Fruit fly (Drosophila melanogaster): ENCODE data around the gene Ugt35B1.

Ugt35B1 gene

DNA sequence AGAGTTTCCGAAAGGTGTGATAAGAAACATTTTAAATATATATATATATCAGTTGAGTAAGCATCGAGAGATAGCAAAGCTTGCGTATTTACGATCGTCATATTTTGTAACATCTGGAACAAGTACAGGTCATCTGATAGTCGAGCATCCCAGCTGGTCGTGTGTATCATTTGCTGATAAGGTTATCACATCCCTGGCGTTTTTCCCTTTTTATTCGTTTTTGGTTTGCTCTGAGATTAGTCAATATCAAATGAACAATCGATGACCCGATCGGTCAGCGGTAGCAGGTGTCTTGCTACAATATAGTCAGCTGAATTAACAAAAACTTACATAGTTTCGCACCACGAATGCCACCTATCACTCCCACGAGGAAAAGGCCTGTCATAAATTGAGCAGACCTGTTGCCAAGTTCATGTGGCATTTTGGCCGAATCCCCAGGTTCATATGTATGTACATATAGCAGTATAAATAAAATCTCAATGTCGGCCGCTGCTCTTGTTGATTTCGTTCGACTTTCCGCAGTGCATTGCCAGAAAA lies 30.9 kb upstream of the Ugt35B1 start (continued):
- TF ChIP-seq CG6654 (GFP tag; optimal IDR thresholded peaks at IDR 0.05): peak; percentile 7
- TF ChIP-seq CG6854 (GFP tag; optimal IDR thresholded peaks at IDR 0.05): peak; percentile 26
- peak; percentile 26 for TF ChIP-seq HmgZ (tag; optimal IDR thresholded peaks at IDR 0.05)
- TF ChIP-seq dm (GFP tag; optimal IDR thresholded peaks at IDR 0.05): no peak
- TF ChIP-seq Awh (GFP tag; IDR thresholded peaks at IDR 0.05): no peak
- TF ChIP-seq CG31441 (GFP tag; IDR thresholded peaks at IDR 0.05): no peak; the same call in 1 of the 2 replicates
- TF ChIP-seq mld (GFP tag; IDR thresholded peaks at IDR 0.05; ENCODE audit: partially characterized antibody): no peak
- no peak for TF ChIP-seq disco-r (GFP tag; optimal IDR thresholded peaks at IDR 0.05)
- TF ChIP-seq Drgx (GFP tag; IDR thresholded peaks at IDR 0.05): peak; percentile 47
- TF ChIP-seq odd (GFP tag; optimal IDR thresholded peaks at IDR 0.05): peak; percentile 43
- TF ChIP-seq fru (optimal IDR thresholded peaks at IDR 0.05): no peak
- TF ChIP-seq dmrt11E (tag; optimal IDR thresholded peaks at IDR 0.05): no peak
- no peak for TF ChIP-seq repo (GFP tag; optimal IDR thresholded peaks at IDR 0.05)
- TF ChIP-seq Ptx1 (GFP tag; IDR thresholded peaks at IDR 0.05): peak; percentile 66
- TF ChIP-seq sna (GFP tag; IDR thresholded peaks at IDR 0.05; ENCODE audit: partially characterized antibody): no peak
- peak; percentile 58 for TF ChIP-seq bcd (GFP tag; optimal IDR thresholded peaks at IDR 0.05)
- peak; percentile 39; the same call in 1 of the 2 replicates for TF ChIP-seq CG17328 (GFP tag; IDR thresholded peaks at IDR 0.05)
- no peak for TF ChIP-seq Lim3 (GFP tag; IDR thresholded peaks at IDR 0.05)
- peak; percentile 9 for TF ChIP-seq CG1602 (GFP tag; optimal IDR thresholded peaks at IDR 0.05)
- TF ChIP-seq CG14050 (GFP tag; IDR thresholded peaks at IDR 0.05): peak; percentile 29; the same call in 2 of the 3 replicates
- no peak for TF ChIP-seq Doc3 (GFP tag; IDR thresholded peaks at IDR 0.05; ENCODE audit: partially characterized antibody)
- no peak for TF ChIP-seq Mrtf (GFP tag; IDR thresholded peaks at IDR 0.05)
- peak; percentile 53 for TF ChIP-seq phol (tag; optimal IDR thresholded peaks at IDR 0.05)
- TF ChIP-seq danr (GFP tag; IDR thresholded peaks at IDR 0.05): no peak
- TF ChIP-seq Fer2 (tag; optimal IDR thresholded peaks at IDR 0.05): no peak
- TF ChIP-seq CG30403 (GFP tag; optimal IDR thresholded peaks at IDR 0.05): peak; percentile 59
- no peak for TF ChIP-seq eve (GFP tag; optimal IDR thresholded peaks at IDR 0.05)
- no peak for TF ChIP-seq Antp (GFP tag; optimal IDR thresholded peaks at IDR 0.05)
- TF ChIP-seq al (GFP tag; IDR thresholded peaks at IDR 0.05): peak; percentile 64; the same call in 1 of the 2 replicates
- TF ChIP-seq Fer3 (tag; optimal IDR thresholded peaks at IDR 0.05): peak; percentile 63
- no peak for TF ChIP-seq klu (GFP tag; IDR thresholded peaks at IDR 0.05)
- no peak for TF ChIP-seq ato (GFP tag; IDR thresholded peaks at IDR 0.05; ENCODE audit: partially characterized antibody)
- TF ChIP-seq Xbp1 (GFP tag; optimal IDR thresholded peaks at IDR 0.05): peak; percentile 63
- TF ChIP-seq Atf3 (GFP tag; optimal IDR thresholded peaks at IDR 0.05): no peak
- TF ChIP-seq CG8281 (tag; optimal IDR thresholded peaks at IDR 0.05): peak; percentile 2
- TF ChIP-seq NfI (GFP tag; optimal IDR thresholded peaks at IDR 0.05): peak; percentile 60
- TF ChIP-seq tgo (GFP tag; IDR thresholded peaks at IDR 0.05): peak; percentile 61; the same call in 2 of the 3 replicates
- no peak for TF ChIP-seq CG6791 (GFP tag; IDR thresholded peaks at IDR 0.05; ENCODE audit: partially characterized antibody)
- TF ChIP-seq stc (GFP tag; IDR thresholded peaks at IDR 0.05): 0 out of 2 replicates have a peak, but pooled peaks have one; percentile 23
- no peak for TF ChIP-seq kni (GFP tag; optimal IDR thresholded peaks at IDR 0.05)
- no peak for TF ChIP-seq Ets97D (GFP tag; optimal IDR thresholded peaks at IDR 0.05)
- TF ChIP-seq CG7556 (GFP tag; optimal IDR thresholded peaks at IDR 0.05): peak; percentile 51
- peak; percentile 37; the same call in 1 of the 2 replicates for TF ChIP-seq ssp (GFP tag; IDR thresholded peaks at IDR 0.05)
- TF ChIP-seq CG11696 (GFP tag; IDR thresholded peaks at IDR 0.05): no peak
- TF ChIP-seq CG7928 (GFP tag; optimal IDR thresholded peaks at IDR 0.05): no peak
- no peak for TF ChIP-seq sc (optimal IDR thresholded peaks at IDR 0.05)
- TF ChIP-seq sc (GFP tag; optimal IDR thresholded peaks at IDR 0.05): peak; percentile 18
- TF ChIP-seq Dip3 (GFP tag; optimal IDR thresholded peaks at IDR 0.05): peak; percentile 39
- TF ChIP-seq ara (GFP tag; IDR thresholded peaks at IDR 0.05): no peak
- no peak for TF ChIP-seq CG11085 (GFP tag; IDR thresholded peaks at IDR 0.05)
- TF ChIP-seq psq (GFP tag; optimal IDR thresholded peaks at IDR 0.05): no peak
- peak; percentile 38 for TF ChIP-seq CG12942 (GFP tag; optimal IDR thresholded peaks at IDR 0.05)
